Worm (Caenorhabditis elegans) whole organism, L1 larva: ENCODE results near the gene pqn-27.
A peak's percentile ranks its signal among the peaks of the same experiment; 100 is the strongest.

Source experiments
- C16A3.4 ChIP-seq: fragments of 150-350 bp; optimal IDR thresholded peaks from 2 replicates; lab custom pipeline; 2014; ENCODE audit warnings: missing biosample characterization, missing genetic modification characterization
- ama-1 ChIP-seq: fragments of 150-350 bp; optimal IDR thresholded peaks from 2 replicates; lab custom pipeline; 2014
- ceh-88 ChIP-seq: fragments of 200-800 bp; sonication (Bioruptor generic); IDR thresholded peaks from 2 replicates; pipeline ENCODE4 v1.3.6; 2022; ENCODE audit warnings: missing genetic modification characterization, missing compliant biosample characterization
- hlh-17 ChIP-seq: fragments of 200-800 bp; sonication (Bioruptor generic); optimal IDR thresholded peaks from 2 replicates; lab custom pipeline; 2018; ENCODE audit warnings: missing genetic modification characterization, mild to moderate bottlenecking, missing compliant biosample characterization, moderate library complexity, borderline replicate concordance
- lir-3 ChIP-seq: sonication (generic microtip); optimal IDR thresholded peaks from 2 replicates; lab custom pipeline; 2016; ENCODE audit warnings: mild to moderate bottlenecking, missing genetic modification characterization, moderate library complexity, missing compliant biosample characterization; ENCODE audit not compliant: poor library complexity
- mep-1 ChIP-seq: fragments of 150-350 bp; optimal IDR thresholded peaks from 2 replicates; lab custom pipeline; 2014; ENCODE audit warnings: missing biosample characterization, missing genetic modification characterization
- nhr-11 ChIP-seq: fragments of 150-350 bp; optimal IDR thresholded peaks from 2 replicates; lab custom pipeline; 2014; ENCODE audit warnings: missing biosample characterization, missing genetic modification characterization
- nhr-19 ChIP-seq: fragments of 200-800 bp; sonication (Bioruptor generic); conservative IDR thresholded peaks from 2 replicates; pipeline ENCODE4 v1.3.6; 2022; ENCODE audit warnings: missing genetic modification characterization, missing compliant biosample characterization
- nhr-71 ChIP-seq: sonication (generic microtip); optimal IDR thresholded peaks from 2 replicates; lab custom pipeline; 2016; ENCODE audit warnings: mild to moderate bottlenecking, missing genetic modification characterization, moderate library complexity, missing compliant biosample characterization
- skn-1 ChIP-seq: fragments of 150-350 bp; optimal IDR thresholded peaks from 2 replicates; lab custom pipeline; 2014; ENCODE audit warnings: missing biosample characterization, missing genetic modification characterization
- snpc-4 ChIP-seq: fragments of 150-350 bp; optimal IDR thresholded peaks from 2 replicates; lab custom pipeline; 2014; ENCODE audit warnings: missing biosample characterization, missing genetic modification characterization
- tbx-2 ChIP-seq: sonication (generic microtip); optimal IDR thresholded peaks from 2 replicates; lab custom pipeline; 2016; ENCODE audit warnings: missing genetic modification characterization, missing compliant biosample characterization
- unc-62 ChIP-seq: fragments of 150-350 bp; optimal IDR thresholded peaks from 2 replicates; lab custom pipeline; 2014; ENCODE audit warnings: missing biosample characterization, missing genetic modification reagents, missing genetic modification characterization
- ztf-11 ChIP-seq, 2 experiments: sonication (generic microtip); optimal IDR thresholded peaks; 2 replicates each; lab custom pipeline; 2016 to 2017; ENCODE audit warnings: missing genetic modification characterization in 2 of 2, missing biosample characterization in 1 of 2, missing compliant biosample characterization in 1 of 2

- TF ChIP-seq ceh-88 (GFP tag; lab: Robert Waterston, UW) (no peak), unc-62 (no peak), mep-1 (peak; percentile 80), skn-1 (tag; lab: Kevin White, UChicago) (no peak), lir-3 (tag; lab: Kevin White, UChicago) (no peak), ztf-11 (tag; optimal IDR thresholded peaks at IDR 0.05; lab: Kevin White, UChicago) (no peak), nhr-11 (tag; lab: Kevin White, UChicago) (no peak), tbx-2 (tag; lab: Kevin White, UChicago) (peak; percentile 79), hlh-17 (GFP tag; lab: Kevin White, UChicago) (no peak), nhr-19 (peak; percentile 89), snpc-4 (tag; lab: Kevin White, UChicago) (peak; percentile 23), ama-1 (lab: Kevin White, UChicago) (peak; percentile 96), C16A3.4 (tag; lab: Kevin White, UChicago) (peak; percentile 47), nhr-71 (tag; lab: Kevin White, UChicago) (peak; percentile 81)
These were observed at the start of gene pqn-27 for ce11 chrII:13460592-13461395.
